Worm (Caenorhabditis elegans) whole organism, midembryonic: ENCODE results near the gene T15H9.4.

ENCODE experiments used
- T22C8.4 ChIP-seq: fragments of 200-800 bp; sonication (Bioruptor generic); IDR thresholded peaks from 2 replicates; pipeline ENCODE4 v1.3.6; 2022; ENCODE audit warnings: missing genetic modification characterization, missing compliant biosample characterization
- cog-1 ChIP-seq: sonication (generic microtip); optimal IDR thresholded peaks from 2 replicates; lab custom pipeline; 2016; ENCODE audit warnings: missing genetic modification characterization, missing compliant biosample characterization
- flt-1 ChIP-seq: fragments of 200-800 bp; sonication (Bioruptor generic); IDR thresholded peaks from 2 replicates; pipeline ENCODE4 v1.3.6; 2022; ENCODE audit warnings: missing genetic modification characterization, missing compliant biosample characterization
- klf-2 ChIP-seq: fragments of 200-800 bp; sonication (Bioruptor generic); conservative IDR thresholded peaks from 2 replicates; pipeline ENCODE4 v1.3.6; 2022; ENCODE audit warnings: missing genetic modification reagents, missing genetic modification characterization, missing compliant biosample characterization
- med-1 ChIP-seq: sonication (generic microtip); optimal IDR thresholded peaks from 2 replicates; lab custom pipeline; 2017; ENCODE audit warnings: missing genetic modification characterization, mild to moderate bottlenecking, missing compliant biosample characterization, antibody characterized with exemption, missing genetic modification reagents; ENCODE audit not compliant: insufficient read depth
- ref-1 ChIP-seq: fragments of 200-800 bp; sonication (Bioruptor generic); conservative IDR thresholded peaks from 2 replicates; pipeline ENCODE4 v1.3.6; 2022; ENCODE audit warnings: missing genetic modification reagents, missing genetic modification characterization, missing compliant biosample characterization
- tab-1 ChIP-seq: fragments of 200-800 bp; sonication (Bioruptor generic); IDR thresholded peaks from 2 replicates; pipeline ENCODE4 v1.3.6; 2022; ENCODE audit warnings: missing genetic modification characterization, missing compliant biosample characterization
- ztf-23 ChIP-seq: fragments of 200-800 bp; sonication (Bioruptor generic); IDR thresholded peaks from 2 replicates; pipeline ENCODE4 v1.3.6; 2022; ENCODE audit warnings: missing genetic modification reagents, missing genetic modification characterization, missing compliant biosample characterization
- ztf-29 ChIP-seq: fragments of 200-800 bp; sonication (Bioruptor generic); IDR thresholded peaks from 2 replicates; pipeline ENCODE4 v1.3.6; 2022; ENCODE audit warnings: missing genetic modification reagents, missing genetic modification characterization, missing compliant biosample characterization

The T15H9.4 gene

DNA sequence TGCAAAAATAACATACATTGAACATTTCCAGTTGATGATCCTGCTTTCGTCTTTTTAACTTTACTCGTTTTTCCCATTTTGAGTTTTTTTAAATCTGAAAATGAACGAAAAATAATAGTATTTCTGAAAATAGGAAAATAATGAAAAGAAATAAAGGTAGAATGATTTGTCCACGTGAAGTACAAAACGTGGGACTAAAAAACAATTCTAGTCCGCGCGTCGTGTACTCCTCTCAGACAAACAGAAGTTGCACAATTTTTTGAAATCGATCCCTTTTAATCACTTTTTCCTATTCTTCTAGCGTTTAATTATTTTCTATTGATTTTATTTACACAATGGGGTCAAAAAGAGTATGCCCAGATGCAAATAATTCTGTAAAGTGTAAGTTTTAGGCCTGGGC lies 20.6 kb upstream of the T15H9.4 start, which contains the start of the genes E02H1.1 and tag-124:
E02H1.1 (minus strand) TSS at position 94 of the 400 bp plus-strand sequence.
tag-124 (plus strand) TSS at position 222 of the 400 bp plus-strand sequence.
- TF ChIP-seq klf-2 (GFP tag; lab: Robert Waterston, UW) (no peak), tab-1 (GFP tag; lab: Robert Waterston, UW) (no peak), flt-1 (GFP tag; lab: Robert Waterston, UW) (peak; percentile 62), cog-1 (tag; lab: Kevin White, UChicago) (peak; percentile 7), ztf-23 (GFP tag; lab: Robert Waterston, UW) (peak; percentile 52; the same call in 1 of the 2 replicates), T22C8.4 (GFP tag; lab: Robert Waterston, UW) (no peak), ztf-29 (GFP tag; lab: Robert Waterston, UW) (no peak), med-1 (GFP tag; lab: Kevin White, UChicago) (no peak), ref-1 (GFP tag; lab: Robert Waterston, UW) (no peak)

DNA sequence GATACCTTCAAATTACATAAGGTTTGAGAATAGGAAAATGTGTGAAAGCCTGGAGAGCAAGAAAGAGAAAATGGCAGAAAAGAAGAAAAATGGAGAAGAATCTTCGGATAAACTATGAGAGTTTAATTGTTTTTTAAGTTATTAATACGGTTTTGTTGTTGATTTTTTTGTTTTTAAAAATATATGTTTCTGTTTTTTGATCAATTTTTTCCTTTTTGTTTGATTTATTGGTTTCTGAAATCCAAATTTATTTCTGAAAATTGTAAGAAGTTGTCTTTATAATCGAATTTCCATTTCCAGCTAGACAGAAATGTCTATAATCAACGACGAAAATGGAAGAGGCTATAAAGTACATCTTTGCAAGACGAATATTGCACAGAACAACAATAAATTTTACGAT lies 18.9 kb upstream of the T15H9.4 start, which contains the start of gene parp-2:
parp-2 (plus strand) TSS at position 301 of the 400 bp plus-strand sequence.
- no peak for TF ChIP-seq flt-1 (GFP tag; lab: Robert Waterston, UW)
- no peak for TF ChIP-seq ztf-29 (GFP tag; lab: Robert Waterston, UW)
- no peak for TF ChIP-seq klf-2 (GFP tag; lab: Robert Waterston, UW)
- TF ChIP-seq ref-1 (GFP tag; lab: Robert Waterston, UW), result no peak
- no peak for TF ChIP-seq ztf-23 (GFP tag; lab: Robert Waterston, UW)
- TF ChIP-seq med-1 (GFP tag; lab: Kevin White, UChicago), result no peak
- no peak for TF ChIP-seq T22C8.4 (GFP tag; lab: Robert Waterston, UW)
- TF ChIP-seq cog-1 (tag; lab: Kevin White, UChicago), result no peak
- no peak for TF ChIP-seq tab-1 (GFP tag; lab: Robert Waterston, UW)

- no peak for TF ChIP-seq ref-1 (GFP tag; lab: Robert Waterston, UW)
- no peak for TF ChIP-seq T22C8.4 (GFP tag; lab: Robert Waterston, UW)
- TF ChIP-seq ztf-23 (GFP tag; lab: Robert Waterston, UW), result no peak
- TF ChIP-seq tab-1 (GFP tag; lab: Robert Waterston, UW), result no peak
Observed at ce11 chrII:9594924-9595323, 16.7 kb upstream of the T15H9.4 start, which contains the start of gene E02H1.5. TSS of gene E02H1.5 (plus strand) at chrII:9595224.

DNA sequence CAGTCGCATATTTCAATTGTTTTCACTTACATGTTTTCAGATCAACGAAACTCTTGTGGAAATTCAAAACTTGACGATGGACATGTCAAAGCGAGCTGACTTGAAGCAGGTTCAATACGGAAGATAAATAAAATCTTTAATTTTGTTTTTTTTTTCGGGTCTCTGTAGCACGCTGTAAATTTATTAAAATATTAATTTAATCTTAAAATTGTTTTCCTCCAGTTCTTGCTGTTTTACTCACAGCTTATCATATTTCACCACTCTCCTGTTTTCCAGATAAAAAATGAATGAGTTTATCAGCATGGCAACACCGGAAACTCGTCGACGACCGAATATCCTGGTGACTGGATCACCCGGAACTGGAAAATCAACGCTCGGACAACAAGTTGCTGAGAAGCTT lies 15.3 kb upstream of the T15H9.4 start, which contains the start of gene E02H1.6:
E02H1.6 (plus strand) TSS at position 301 of the 400 bp plus-strand sequence.
- TF ChIP-seq med-1 (GFP tag; lab: Kevin White, UChicago), result no peak

- no peak for TF ChIP-seq ref-1 (GFP tag; lab: Robert Waterston, UW)
- no peak for TF ChIP-seq flt-1 (GFP tag; lab: Robert Waterston, UW)
- TF ChIP-seq med-1 (GFP tag; lab: Kevin White, UChicago), result no peak
- TF ChIP-seq cog-1 (tag; lab: Kevin White, UChicago), result no peak
- TF ChIP-seq ztf-29 (GFP tag; lab: Robert Waterston, UW), result no peak
- TF ChIP-seq T22C8.4 (GFP tag; lab: Robert Waterston, UW), result no peak
- TF ChIP-seq tab-1 (GFP tag; lab: Robert Waterston, UW), result no peak
- no peak for TF ChIP-seq ztf-23 (GFP tag; lab: Robert Waterston, UW)
- no peak for TF ChIP-seq klf-2 (GFP tag; lab: Robert Waterston, UW)
Observed at ce11 chrII:9597516-9598047, 14.1 kb upstream of the T15H9.4 start, which contains the start of gene mrpl-53. TSS of gene mrpl-53 (plus strand) at chrII:9597622.

- TF ChIP-seq med-1 (GFP tag; lab: Kevin White, UChicago) (no peak), klf-2 (GFP tag; lab: Robert Waterston, UW) (no peak), ztf-23 (GFP tag; lab: Robert Waterston, UW) (no peak), ztf-29 (GFP tag; lab: Robert Waterston, UW) (no peak), ref-1 (GFP tag; lab: Robert Waterston, UW) (no peak), cog-1 (tag; lab: Kevin White, UChicago) (no peak), T22C8.4 (GFP tag; lab: Robert Waterston, UW) (no peak), flt-1 (GFP tag; lab: Robert Waterston, UW) (no peak), tab-1 (GFP tag; lab: Robert Waterston, UW) (no peak)
Observed at ce11 chrII:9600022-9600722, 11.5 kb upstream of the T15H9.4 start.

ce11 chrII:9601069-9601468 lies 10.6 kb upstream of the T15H9.4 start:
- no peak for TF ChIP-seq klf-2 (GFP tag; lab: Robert Waterston, UW)
- TF ChIP-seq ref-1 (GFP tag; lab: Robert Waterston, UW), result no peak
- TF ChIP-seq T22C8.4 (GFP tag; lab: Robert Waterston, UW), result no peak
- TF ChIP-seq med-1 (GFP tag; lab: Kevin White, UChicago), result no peak

ce11 chrII:9601679-9602078 lies 10.0 kb upstream of the T15H9.4 start:
- TF ChIP-seq klf-2 (GFP tag; lab: Robert Waterston, UW), result no peak
- no peak for TF ChIP-seq med-1 (GFP tag; lab: Kevin White, UChicago)
- TF ChIP-seq cog-1 (tag; lab: Kevin White, UChicago), result no peak
- TF ChIP-seq tab-1 (GFP tag; lab: Robert Waterston, UW), result no peak
- no peak for TF ChIP-seq ztf-29 (GFP tag; lab: Robert Waterston, UW)
- TF ChIP-seq flt-1 (GFP tag; lab: Robert Waterston, UW), result no peak

DNA sequence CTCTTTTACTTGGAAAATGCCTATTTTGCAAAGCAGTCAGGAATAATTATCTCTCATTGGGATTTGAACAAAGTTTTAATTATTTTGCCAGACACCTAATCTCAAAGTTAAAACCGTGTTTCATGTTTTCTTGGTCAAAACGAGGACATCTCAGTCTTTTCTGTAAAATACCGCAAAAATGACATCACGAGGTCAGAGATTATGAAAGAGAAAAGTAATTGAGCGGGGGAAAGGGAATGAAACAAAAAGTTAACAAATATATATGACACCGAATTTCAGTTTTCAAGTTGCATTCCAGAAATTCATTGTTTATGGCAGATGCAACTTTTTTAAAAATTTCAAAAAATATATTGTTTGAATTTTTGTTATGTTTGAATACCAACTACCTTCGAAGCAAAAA lies 9.1 kb upstream of the T15H9.4 start:
- no peak for TF ChIP-seq tab-1 (GFP tag; lab: Robert Waterston, UW)
- TF ChIP-seq T22C8.4 (GFP tag; lab: Robert Waterston, UW), result no peak
- TF ChIP-seq flt-1 (GFP tag; lab: Robert Waterston, UW), result no peak
- TF ChIP-seq cog-1 (tag; lab: Kevin White, UChicago), result no peak
- no peak for TF ChIP-seq med-1 (GFP tag; lab: Kevin White, UChicago)
- TF ChIP-seq ztf-23 (GFP tag; lab: Robert Waterston, UW), result no peak
- TF ChIP-seq ztf-29 (GFP tag; lab: Robert Waterston, UW), result no peak
- TF ChIP-seq klf-2 (GFP tag; lab: Robert Waterston, UW), result no peak
- no peak for TF ChIP-seq ref-1 (GFP tag; lab: Robert Waterston, UW)
